Worm (Caenorhabditis elegans) whole organism, L3 larva: ENCODE data around the gene B0513.4.

Experiments used
- R02D3.7 ChIP-seq: fragments of 150-350 bp; optimal IDR thresholded peaks from 2 replicates; lab custom pipeline; 2014; ENCODE audit warnings: missing biosample characterization, missing genetic modification characterization
- ceh-28 ChIP-seq: fragments of 150-350 bp; optimal IDR thresholded peaks from 2 replicates; lab custom pipeline; 2014; ENCODE audit warnings: missing biosample characterization, missing genetic modification reagents, missing genetic modification characterization
- ceh-82 ChIP-seq: fragments of 150-350 bp; optimal IDR thresholded peaks from 2 replicates; lab custom pipeline; 2014; ENCODE audit warnings: missing biosample characterization, missing genetic modification characterization
- ceh-9 ChIP-seq: sonication (generic microtip); optimal IDR thresholded peaks from 2 replicates; lab custom pipeline; 2018; ENCODE audit warnings: missing biosample characterization, missing genetic modification characterization
- egl-27 ChIP-seq: sonication (generic microtip); optimal IDR thresholded peaks from 4 replicates; lab custom pipeline; 2017; ENCODE audit warnings: missing biosample characterization, missing genetic modification reagents, missing genetic modification characterization
- fos-1 ChIP-seq: fragments of 150-350 bp; optimal IDR thresholded peaks from 2 replicates; lab custom pipeline; 2014; ENCODE audit warnings: missing biosample characterization, missing genetic modification characterization
- lin-15B ChIP-seq: fragments of 150-350 bp; optimal IDR thresholded peaks from 2 replicates; lab custom pipeline; 2014; ENCODE audit warnings: missing biosample characterization, missing genetic modification characterization
- lin-39 ChIP-seq: fragments of 150-350 bp; optimal IDR thresholded peaks from 2 replicates; lab custom pipeline; 2018; ENCODE audit warnings: missing biosample characterization, missing genetic modification reagents, missing genetic modification characterization
- nhr-237 ChIP-seq: fragments of 150-350 bp; optimal IDR thresholded peaks from 2 replicates; lab custom pipeline; 2014; ENCODE audit warnings: missing biosample characterization, missing genetic modification characterization
- nhr-25 ChIP-seq: sonication (generic microtip); optimal IDR thresholded peaks from 2 replicates; lab custom pipeline; 2017; ENCODE audit warnings: missing biosample characterization, missing genetic modification characterization
- pqm-1 ChIP-seq: fragments of 150-350 bp; optimal IDR thresholded peaks from 2 replicates; lab custom pipeline; 2017; ENCODE audit warnings: missing biosample characterization, missing genetic modification characterization, inconsistent platforms
- snpc-4 ChIP-seq: fragments of 150-350 bp; optimal IDR thresholded peaks from 2 replicates; lab custom pipeline; 2014; ENCODE audit warnings: missing biosample characterization, missing genetic modification characterization
- unc-39 ChIP-seq: sonication (generic microtip); optimal IDR thresholded peaks from 4 replicates; lab custom pipeline; 2017; ENCODE audit warnings: missing biosample characterization, missing genetic modification characterization

- TF ChIP-seq egl-27 (tag; lab: Kevin White, UChicago) = no peak
- TF ChIP-seq R02D3.7 = no peak
- TF ChIP-seq unc-39 (tag; lab: Kevin White, UChicago) = no peak
- no peak for TF ChIP-seq lin-39
- no peak for TF ChIP-seq snpc-4 (tag; lab: Kevin White, UChicago)
- no peak for TF ChIP-seq nhr-237
- no peak for TF ChIP-seq lin-15B (tag; lab: Kevin White, UChicago)
- TF ChIP-seq ceh-28 (tag; lab: Kevin White, UChicago) = no peak
- TF ChIP-seq pqm-1 (tag; lab: Kevin White, UChicago) = no peak
- TF ChIP-seq ceh-82 (tag; lab: Kevin White, UChicago) = no peak
- TF ChIP-seq ceh-9 (tag; lab: Kevin White, UChicago) = no peak
- TF ChIP-seq fos-1 (tag; lab: Kevin White, UChicago) = no peak
- no peak for TF ChIP-seq nhr-25 (tag; lab: Kevin White, UChicago)
Observed at ce11 chrIV:13878123-13878522, 1.8 kb upstream of the B0513.4 start.
